Worm (Caenorhabditis elegans) whole organism, young adult: ENCODE data around the gene arcp-1.

Source experiments
- B0019.2 ChIP-seq: fragments of 200-800 bp; sonication (Bioruptor generic); conservative IDR thresholded peaks from 2 replicates; pipeline ENCODE4 v1.3.6; 2022; ENCODE audit warnings: missing genetic modification reagents, missing genetic modification characterization, missing compliant biosample characterization
- B0261.1 ChIP-seq: sonication (generic microtip); optimal IDR thresholded peaks from 2 replicates; lab custom pipeline; 2016; ENCODE audit warnings: mild to moderate bottlenecking, missing genetic modification characterization, moderate library complexity, missing compliant biosample characterization
- F23B12.7 ChIP-seq: sonication (generic microtip); optimal IDR thresholded peaks from 2 replicates; lab custom pipeline; 2017; ENCODE audit warnings: missing genetic modification characterization, mild to moderate bottlenecking, missing compliant biosample characterization, antibody characterized with exemption, moderate library complexity; ENCODE audit not compliant: insufficient read depth
- F37B4.10 ChIP-seq: fragments of 200-800 bp; sonication (Bioruptor generic); IDR thresholded peaks from 2 replicates; pipeline ENCODE4 v1.3.6; 2022; ENCODE audit warnings: missing genetic modification characterization, missing compliant biosample characterization
- K11D2.4 ChIP-seq: fragments of 200-800 bp; sonication (Bioruptor generic); IDR thresholded peaks from 2 replicates; pipeline ENCODE4 v1.3.6; 2022; ENCODE audit warnings: missing genetic modification reagents, missing genetic modification characterization, missing compliant biosample characterization
- Y67H2A.10 ChIP-seq: fragments of 200-800 bp; sonication (Bioruptor generic); conservative IDR thresholded peaks from 2 replicates; pipeline ENCODE4 v1.3.6; 2022; ENCODE audit warnings: missing genetic modification reagents, missing genetic modification characterization, missing compliant biosample characterization
- Y79H2A.3 ChIP-seq: fragments of 200-800 bp; sonication (Bioruptor generic); conservative IDR thresholded peaks from 2 replicates; pipeline ENCODE4 v1.3.6; 2022; ENCODE audit warnings: missing genetic modification reagents, missing genetic modification characterization, missing compliant biosample characterization
- ZK185.1 ChIP-seq: sonication (generic microtip); optimal IDR thresholded peaks from 2 replicates; lab custom pipeline; 2016; ENCODE audit warnings: mild to moderate bottlenecking, missing genetic modification characterization, missing compliant biosample characterization; ENCODE audit not compliant: poor library complexity, severe bottlenecking
- akir-1 ChIP-seq: fragments of 200-800 bp; sonication (Bioruptor generic); optimal IDR thresholded peaks from 2 replicates; lab custom pipeline; 2018; ENCODE audit warnings: mild to moderate bottlenecking, missing genetic modification characterization, moderate library complexity, missing compliant biosample characterization
- athp-1 ChIP-seq: sonication (generic microtip); optimal IDR thresholded peaks from 2 replicates; lab custom pipeline; 2017; ENCODE audit warnings: mild to moderate bottlenecking, missing genetic modification characterization, missing compliant biosample characterization
- attf-3 ChIP-seq: fragments of 200-800 bp; sonication (Bioruptor generic); conservative IDR thresholded peaks from 2 replicates; pipeline ENCODE4 v1.3.6; 2022; ENCODE audit warnings: missing genetic modification reagents, missing genetic modification characterization, missing compliant biosample characterization
- attf-5 ChIP-seq: fragments of 200-800 bp; sonication (Bioruptor generic); optimal IDR thresholded peaks from 2 replicates; lab custom pipeline; 2018; ENCODE audit warnings: mild to moderate bottlenecking, missing genetic modification characterization, missing compliant biosample characterization
- bed-1 ChIP-seq: fragments of 200-800 bp; sonication (Bioruptor generic); IDR thresholded peaks from 2 replicates; pipeline ENCODE4 v1.3.6; 2022; ENCODE audit warnings: missing genetic modification reagents, missing genetic modification characterization, missing compliant biosample characterization
- ccch-3 ChIP-seq: fragments of 200-800 bp; sonication (Bioruptor generic); optimal IDR thresholded peaks from 2 replicates; lab custom pipeline; 2018; ENCODE audit warnings: mild to moderate bottlenecking, missing genetic modification characterization, missing compliant biosample characterization
- cebp-2 ChIP-seq: fragments of 200-800 bp; sonication (Bioruptor generic); IDR thresholded peaks from 2 replicates; pipeline ENCODE4 v1.3.6; 2022; ENCODE audit warnings: missing genetic modification characterization, missing compliant biosample characterization
- ceh-100 ChIP-seq: fragments of 200-800 bp; sonication (Bioruptor generic); IDR thresholded peaks from 2 replicates; pipeline ENCODE4 v1.3.6; 2022; ENCODE audit warnings: missing genetic modification reagents, missing genetic modification characterization, missing compliant biosample characterization
- ceh-27 ChIP-seq: fragments of 200-800 bp; sonication (Bioruptor generic); optimal IDR thresholded peaks from 2 replicates; lab custom pipeline; 2018; ENCODE audit warnings: mild to moderate bottlenecking, missing genetic modification characterization, moderate library complexity, missing compliant biosample characterization
- ceh-58 ChIP-seq: fragments of 200-800 bp; sonication (Bioruptor generic); IDR thresholded peaks from 2 replicates; pipeline ENCODE4 v1.3.6; 2022; ENCODE audit warnings: missing genetic modification characterization, missing compliant biosample characterization
- ceh-91 ChIP-seq: fragments of 200-800 bp; sonication (Bioruptor generic); IDR thresholded peaks from 2 replicates; pipeline ENCODE4 v1.3.6; 2022; ENCODE audit warnings: missing genetic modification reagents, missing genetic modification characterization, missing compliant biosample characterization
- chd-7 ChIP-seq: sonication (generic microtip); optimal IDR thresholded peaks from 2 replicates; lab custom pipeline; 2016; ENCODE audit warnings: mild to moderate bottlenecking, missing genetic modification characterization, moderate library complexity, missing compliant biosample characterization
- dox-1 ChIP-seq: fragments of 200-800 bp; sonication (Bioruptor generic); IDR thresholded peaks from 2 replicates; pipeline ENCODE4 v1.3.6; 2022; ENCODE audit warnings: missing genetic modification reagents, missing genetic modification characterization, missing compliant biosample characterization
- dpl-1 ChIP-seq: fragments of 150-350 bp; optimal IDR thresholded peaks from 2 replicates; lab custom pipeline; 2014; ENCODE audit warnings: missing biosample characterization, missing genetic modification reagents, missing genetic modification characterization
- efl-1 ChIP-seq: fragments of 150-350 bp; optimal IDR thresholded peaks from 2 replicates; lab custom pipeline; 2014; ENCODE audit warnings: missing biosample characterization, missing genetic modification reagents, missing genetic modification characterization
- egl-18 ChIP-seq: fragments of 200-800 bp; sonication (Bioruptor generic); IDR thresholded peaks from 2 replicates; pipeline ENCODE4 v1.3.6; 2022; ENCODE audit warnings: missing genetic modification reagents, missing genetic modification characterization, missing compliant biosample characterization
- gei-17 ChIP-seq: fragments of 200-800 bp; sonication (Bioruptor generic); optimal IDR thresholded peaks from 2 replicates; lab custom pipeline; 2018; ENCODE audit warnings: mild to moderate bottlenecking, missing genetic modification characterization, missing compliant biosample characterization
- hmg-1.2 ChIP-seq: fragments of 200-800 bp; sonication (Bioruptor generic); IDR thresholded peaks from 2 replicates; pipeline ENCODE4 v1.3.6; 2022; ENCODE audit warnings: missing genetic modification reagents, missing genetic modification characterization, missing compliant biosample characterization
- hsf-1 ChIP-seq: fragments of 200-800 bp; sonication (Bioruptor generic); IDR thresholded peaks from 2 replicates; pipeline ENCODE4 v1.3.6; 2022; ENCODE audit warnings: missing genetic modification reagents, missing genetic modification characterization, missing compliant biosample characterization
- lin-26 ChIP-seq: fragments of 200-800 bp; sonication (Bioruptor generic); IDR thresholded peaks from 2 replicates; pipeline ENCODE4 v1.3.6; 2022; ENCODE audit warnings: missing genetic modification reagents, missing genetic modification characterization, missing compliant biosample characterization
- lin-35 ChIP-seq, 3 experiments: fragments of 150-350 bp in 2 of 3; sonication (generic microtip) in 1 of 3; optimal IDR thresholded peaks; 2 replicates each; lab custom pipeline; 2014 to 2018; ENCODE audit warnings: missing biosample characterization in 3 of 3, missing genetic modification characterization in 3 of 3, missing genetic modification reagents in 3 of 3
- lir-1 ChIP-seq: fragments of 200-800 bp; sonication (Bioruptor generic); conservative IDR thresholded peaks from 2 replicates; pipeline ENCODE4 v1.3.6; 2022; ENCODE audit warnings: missing genetic modification reagents, missing genetic modification characterization, missing compliant biosample characterization
- lsl-1 ChIP-seq: fragments of 200-800 bp; sonication (Bioruptor generic); optimal IDR thresholded peaks from 2 replicates; lab custom pipeline; 2018; ENCODE audit warnings: mild to moderate bottlenecking, missing genetic modification characterization, moderate library complexity, missing compliant biosample characterization
- mes-4 ChIP-seq: sonication (generic microtip); optimal IDR thresholded peaks from 2 replicates; lab custom pipeline; 2016; ENCODE audit warnings: missing genotype, missing genetic modification characterization, missing compliant biosample characterization
- nfya-1 ChIP-seq: sonication (generic microtip); optimal IDR thresholded peaks from 2 replicates; lab custom pipeline; 2017; ENCODE audit warnings: antibody characterized with exemption, missing compliant biosample characterization, missing genetic modification characterization, borderline replicate concordance; ENCODE audit not compliant: insufficient read depth
- nfya-2 ChIP-seq: fragments of 200-800 bp; sonication (Bioruptor generic); IDR thresholded peaks from 2 replicates; pipeline ENCODE4 v1.3.6; 2022; ENCODE audit warnings: missing genetic modification reagents, missing genetic modification characterization, missing compliant biosample characterization
- repo-1 ChIP-seq: sonication (generic microtip); optimal IDR thresholded peaks from 2 replicates; lab custom pipeline; 2017; ENCODE audit warnings: mild to moderate bottlenecking, missing genetic modification characterization, missing compliant biosample characterization
- rpc-1 ChIP-seq, 2 experiments: fragments of 150-350 bp in 1 of 2; sonication (generic microtip) in 1 of 2; optimal IDR thresholded peaks; 2 replicates each; lab custom pipeline; 2014 to 2018; ENCODE audit warnings: missing biosample characterization in 1 of 2, missing genetic modification characterization in 1 of 2, missing genetic modification reagents in 1 of 2, missing genotype in 1 of 2
- sdz-38 ChIP-seq: sonication (generic microtip); optimal IDR thresholded peaks from 2 replicates; lab custom pipeline; 2016; ENCODE audit warnings: missing genotype, missing genetic modification characterization, missing compliant biosample characterization
- snpc-1.3 ChIP-seq: sonication (generic microtip); optimal IDR thresholded peaks from 2 replicates; lab custom pipeline; 2017; ENCODE audit warnings: missing genetic modification characterization, mild to moderate bottlenecking, missing compliant biosample characterization, antibody characterized with exemption, moderate library complexity, missing genotype, missing genetic modification reagents; ENCODE audit not compliant: insufficient read depth
- snpc-3.4 ChIP-seq: sonication (generic microtip); optimal IDR thresholded peaks from 2 replicates; lab custom pipeline; 2017; ENCODE audit warnings: missing genetic modification characterization, mild to moderate bottlenecking, missing compliant biosample characterization, antibody characterized with exemption, moderate library complexity, missing genotype, missing genetic modification reagents
- snpc-4 ChIP-seq, 5 experiments: fragments of 150-350 bp in 1 of 5; sonication (generic microtip) in 4 of 5; optimal IDR thresholded peaks; 2 replicates each; lab custom pipeline; 2014 to 2018; ENCODE audit warnings: missing genetic modification characterization in 5 of 5, missing biosample characterization in 3 of 5, antibody characterized with exemption in 2 of 5, mild to moderate bottlenecking in 2 of 5, missing compliant biosample characterization in 2 of 5, missing genotype in 2 of 5, moderate library complexity in 2 of 5, missing genetic modification reagents in 1 of 5
- tbp1 ChIP-seq: fragments of 200-800 bp; sonication (Bioruptor generic); optimal IDR thresholded peaks from 2 replicates; lab custom pipeline; 2018; ENCODE audit warnings: mild to moderate bottlenecking, missing genetic modification characterization, missing compliant biosample characterization
- tbx-9 ChIP-seq: sonication (generic microtip); optimal IDR thresholded peaks from 2 replicates; lab custom pipeline; 2016; ENCODE audit warnings: borderline replicate concordance, missing genetic modification characterization, inconsistent platforms, missing compliant biosample characterization
- unc-130 ChIP-seq: sonication (generic microtip); optimal IDR thresholded peaks from 2 replicates; lab custom pipeline; 2016; ENCODE audit warnings: missing genetic modification reagents, missing genetic modification characterization, missing compliant biosample characterization
- ztf-18 ChIP-seq: sonication (generic microtip); optimal IDR thresholded peaks from 2 replicates; lab custom pipeline; 2016; ENCODE audit warnings: missing genotype, mild to moderate bottlenecking, missing genetic modification characterization, missing compliant biosample characterization
- ztf-25 ChIP-seq: fragments of 200-800 bp; sonication (Bioruptor generic); IDR thresholded peaks from 2 replicates; pipeline ENCODE4 v1.3.6; 2022; ENCODE audit warnings: missing genetic modification reagents, missing genetic modification characterization, missing compliant biosample characterization
- ztf-26 ChIP-seq: sonication (generic microtip); optimal IDR thresholded peaks from 2 replicates; lab custom pipeline; 2017; ENCODE audit warnings: missing genetic modification characterization, missing compliant biosample characterization
- ztf-28 ChIP-seq: fragments of 200-800 bp; sonication (Bioruptor generic); IDR thresholded peaks from 2 replicates; pipeline ENCODE4 v1.3.6; 2022; ENCODE audit warnings: missing genetic modification reagents, missing genetic modification characterization, missing compliant biosample characterization

Gene arcp-1

DNA sequence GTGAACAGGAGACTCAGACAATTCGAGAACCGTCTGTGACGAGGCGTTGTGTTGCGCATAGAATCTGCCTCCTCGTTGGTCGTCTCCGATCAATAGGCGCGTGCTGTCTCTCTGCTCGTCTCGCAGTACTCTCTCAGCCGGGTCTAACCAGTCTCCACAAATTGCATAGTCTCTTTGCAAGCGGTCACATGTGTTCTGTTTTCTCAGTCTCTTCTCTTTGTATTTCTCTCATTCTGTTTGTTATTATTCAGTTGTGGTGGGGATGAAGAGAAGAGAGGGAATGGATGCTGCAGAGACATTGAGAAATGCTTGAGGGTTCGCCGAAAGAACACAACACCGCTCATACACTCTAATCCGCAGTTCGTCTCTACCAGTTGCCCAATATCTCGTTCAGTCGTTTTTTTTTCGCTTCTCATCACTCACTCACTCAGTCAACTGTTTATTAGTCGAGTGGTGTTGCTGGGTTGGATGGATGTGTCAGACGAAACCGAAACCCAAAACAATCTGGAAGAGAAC is 42.2 kb upstream of the arcp-1 start (continued):
- TF ChIP-seq lir-1 (GFP tag; lab: Robert Waterston, UW) (no peak; the same call in 1 of the 2 replicates), ceh-27 (GFP tag; lab: Kevin White, UChicago) (peak; percentile 93), lin-26 (GFP tag; lab: Robert Waterston, UW) (peak; percentile 70; the same call in 1 of the 2 replicates), ztf-28 (GFP tag; lab: Robert Waterston, UW) (no peak), ceh-100 (GFP tag; lab: Robert Waterston, UW) (peak; percentile 18; the same call in 1 of the 2 replicates), hsf-1 (GFP tag; lab: Robert Waterston, UW) (peak; percentile 85), rpc-1 (optimal IDR thresholded peaks at IDR 0.05; lab: Kevin White, UChicago) (no peak), rpc-1 (tag; optimal IDR thresholded peaks at IDR 0.05; lab: Kevin White, UChicago) (no peak), snpc-3.4 (tag; lab: Kevin White, UChicago) (no peak), sdz-38 (tag; lab: Kevin White, UChicago) (no peak), nfya-1 (tag; lab: Kevin White, UChicago) (no peak), K11D2.4 (GFP tag; lab: Robert Waterston, UW) (peak; percentile 89), egl-18 (GFP tag; lab: Robert Waterston, UW) (no peak), ztf-18 (tag; lab: Kevin White, UChicago) (peak; percentile 43), gei-17 (GFP tag; lab: Kevin White, UChicago) (peak; percentile 72), dox-1 (peak; percentile 79), mes-4 (tag; lab: Kevin White, UChicago) (no peak), lsl-1 (no peak), Y67H2A.10 (GFP tag; lab: Robert Waterston, UW) (no peak; the same call in 1 of the 2 replicates), chd-7 (tag; lab: Kevin White, UChicago) (peak; percentile 90), dpl-1 (GFP tag; lab: Kevin White, UChicago) (no peak), ztf-26 (tag; lab: Kevin White, UChicago) (peak; percentile 94), akir-1 (no peak), B0019.2 (GFP tag; lab: Robert Waterston, UW) (no peak), nfya-2 (no peak), cebp-2 (GFP tag; lab: Robert Waterston, UW) (no peak), attf-3 (GFP tag; lab: Robert Waterston, UW) (no peak), F23B12.7 (tag; lab: Kevin White, UChicago) (no peak), bed-1 (no peak), ceh-91 (GFP tag; lab: Robert Waterston, UW) (no peak), snpc-1.3 (tag; lab: Kevin White, UChicago) (no peak), ZK185.1 (tag; lab: Kevin White, UChicago) (peak; percentile 88), hmg-1.2 (GFP tag; lab: Robert Waterston, UW) (peak; percentile 93), repo-1 (tag; lab: Kevin White, UChicago) (peak; percentile 69), unc-130 (peak; percentile 2), F37B4.10 (GFP tag; lab: Robert Waterston, UW) (no peak), attf-5 (GFP tag; lab: Kevin White, UChicago) (peak; percentile 89), Y79H2A.3 (no peak), tbx-9 (tag; lab: Kevin White, UChicago) (no peak), ceh-58 (no peak), snpc-4 (GFP tag; optimal IDR thresholded peaks at IDR 0.05; lab: Kevin White, UChicago) (peak; percentile 25), snpc-4 (tag; optimal IDR thresholded peaks at IDR 0.05; lab: Kevin White, UChicago) (peak in 3 of 4 experiments; percentile 49 to 78 (median 64)), ccch-3 (no peak), lin-35 (GFP tag; optimal IDR thresholded peaks at IDR 0.05; lab: Kevin White, UChicago) (peak in 2 of 3 experiments; percentile 22 to 88), tbp1 (GFP tag; lab: Kevin White, UChicago) (peak; percentile 53), athp-1 (peak; percentile 82), ztf-25 (GFP tag; lab: Robert Waterston, UW) (no peak), efl-1 (GFP tag; lab: Kevin White, UChicago) (no peak), B0261.1 (no peak)
